Worm (Caenorhabditis elegans): ENCODE measurements around the gene M106.3.

The M106.3 gene

ce11 chrII:10847057-10847456 lies 13.7 kb downstream of the M106.3 start:
- TF ChIP-seq ztf-11 (tag; optimal IDR thresholded peaks at IDR 0.05) (no peak), C34F6.9 (tag; optimal IDR thresholded peaks at IDR 0.05) (no peak), nhr-21 (tag; optimal IDR thresholded peaks at IDR 0.05) (no peak), ceh-82 (tag; optimal IDR thresholded peaks at IDR 0.05) (no peak), nhr-25 (tag; optimal IDR thresholded peaks at IDR 0.05) (no peak), crh-2 (tag; optimal IDR thresholded peaks at IDR 0.05) (no peak), elt-3 (tag; optimal IDR thresholded peaks at IDR 0.05) (no peak), sma-9 (GFP tag; optimal IDR thresholded peaks at IDR 0.05) (no peak), sma-9 (tag; optimal IDR thresholded peaks at IDR 0.05) (no peak), nhr-129 (tag; optimal IDR thresholded peaks at IDR 0.05) (no peak), nhr-237 (tag; optimal IDR thresholded peaks at IDR 0.05) (no peak), nhr-77 (tag; optimal IDR thresholded peaks at IDR 0.05) (no peak), mdl-1 (tag; optimal IDR thresholded peaks at IDR 0.05) (no peak), gmeb-1 (tag; optimal IDR thresholded peaks at IDR 0.05) (no peak), ZK546.5 (tag; optimal IDR thresholded peaks at IDR 0.05) (no peak), sma-3 (GFP tag; optimal IDR thresholded peaks at IDR 0.05) (no peak), mab-5 (tag; optimal IDR thresholded peaks at IDR 0.05) (no peak), egl-27 (tag; optimal IDR thresholded peaks at IDR 0.05) (no peak), lsy-2 (tag; optimal IDR thresholded peaks at IDR 0.05) (no peak), ama-1 (optimal IDR thresholded peaks at IDR 0.05) (no peak)

ce11 chrII:10843527-10843926 lies 17.2 kb downstream of the M106.3 start, which contains the start of gene M106.8:
Gene M106.8, minus strand, starts transcription at chrII:10843627.
- TF ChIP-seq aly-2 (tag; optimal IDR thresholded peaks at IDR 0.05) (no peak), nhr-237 (tag; optimal IDR thresholded peaks at IDR 0.05) (no peak), sma-9 (GFP tag; optimal IDR thresholded peaks at IDR 0.05) (no peak), sma-9 (tag; optimal IDR thresholded peaks at IDR 0.05) (no peak), unc-39 (tag; optimal IDR thresholded peaks at IDR 0.05) (no peak), nhr-23 (tag; optimal IDR thresholded peaks at IDR 0.05) (no peak), alr-1 (tag; optimal IDR thresholded peaks at IDR 0.05) (no peak), R02D3.7 (tag; optimal IDR thresholded peaks at IDR 0.05) (no peak), sem-4 (tag; optimal IDR thresholded peaks at IDR 0.05) (no peak), ztf-1 (GFP tag; conservative IDR thresholded peaks at IDR 0.05) (no peak)

ce11 chrII:10840067-10840466 lies 20.6 kb downstream of the M106.3 start:
- TF ChIP-seq mdl-1 (tag; optimal IDR thresholded peaks at IDR 0.05) = peak; percentile 12 to 40
- TF ChIP-seq nhr-237 (tag; optimal IDR thresholded peaks at IDR 0.05) = no peak
- peak; percentile 48 for TF ChIP-seq egl-27 (tag; optimal IDR thresholded peaks at IDR 0.05)
- no peak for TF ChIP-seq elt-3 (tag; optimal IDR thresholded peaks at IDR 0.05)
- peak; percentile 41 for TF ChIP-seq sem-4 (tag; optimal IDR thresholded peaks at IDR 0.05)
- peak; percentile 79 for TF ChIP-seq gmeb-1 (tag; optimal IDR thresholded peaks at IDR 0.05)
- peak; percentile 74 for TF ChIP-seq Y55F3AM.14 (GFP tag; optimal IDR thresholded peaks at IDR 0.05)
- peak; percentile 53 for TF ChIP-seq lin-11 (tag; optimal IDR thresholded peaks at IDR 0.05)
- peak; percentile 28 for TF ChIP-seq blmp-1 (tag; optimal IDR thresholded peaks at IDR 0.05; ENCODE audit: insufficient read depth)
- TF ChIP-seq nhr-129 (tag; optimal IDR thresholded peaks at IDR 0.05) = peak; percentile 91
- TF ChIP-seq ama-1 (optimal IDR thresholded peaks at IDR 0.05) = no peak
- peak; percentile 74 for TF ChIP-seq lin-13 (GFP tag; optimal IDR thresholded peaks at IDR 0.05)
- TF ChIP-seq aly-2 (tag; optimal IDR thresholded peaks at IDR 0.05) = no peak
- TF ChIP-seq unc-39 (tag; optimal IDR thresholded peaks at IDR 0.05) = no peak
- no peak for TF ChIP-seq dmd-4 (tag; optimal IDR thresholded peaks at IDR 0.05)
- peak; percentile 75 for TF ChIP-seq snpc-4 (tag; optimal IDR thresholded peaks at IDR 0.05)
- TF ChIP-seq lin-39 (tag; optimal IDR thresholded peaks at IDR 0.05) = no peak
- TF ChIP-seq unc-55 (GFP tag; optimal IDR thresholded peaks at IDR 0.05) = peak; percentile 47
- peak; percentile 45 for TF ChIP-seq zag-1 (tag; optimal IDR thresholded peaks at IDR 0.05)
- peak; percentile 11 for TF ChIP-seq ceh-16 (tag; optimal IDR thresholded peaks at IDR 0.05)
- no peak for TF ChIP-seq skn-1 (tag; optimal IDR thresholded peaks at IDR 0.05)
- TF ChIP-seq ceh-82 (tag; optimal IDR thresholded peaks at IDR 0.05) = no peak
- peak; percentile 63 to 82 for TF ChIP-seq lsy-2 (tag; optimal IDR thresholded peaks at IDR 0.05)
- no peak for TF ChIP-seq ZK546.5 (tag; optimal IDR thresholded peaks at IDR 0.05)
- peak; percentile 79 for TF ChIP-seq C34F6.9 (tag; optimal IDR thresholded peaks at IDR 0.05)
- peak; percentile 80 for TF ChIP-seq F13H6.1 (tag; optimal IDR thresholded peaks at IDR 0.05)
- peak; percentile 87 for TF ChIP-seq nhr-21 (tag; optimal IDR thresholded peaks at IDR 0.05)
- TF ChIP-seq fos-1 (tag; optimal IDR thresholded peaks at IDR 0.05) = peak; percentile 59
- peak; percentile 78 for TF ChIP-seq sma-3 (GFP tag; optimal IDR thresholded peaks at IDR 0.05)
- no peak for TF ChIP-seq alr-1 (tag; optimal IDR thresholded peaks at IDR 0.05)
- TF ChIP-seq ztf-4 (tag; optimal IDR thresholded peaks at IDR 0.05) = peak; percentile 39
- peak; percentile 49 for TF ChIP-seq nhr-6 (tag; optimal IDR thresholded peaks at IDR 0.05)
- TF ChIP-seq crh-2 (tag; optimal IDR thresholded peaks at IDR 0.05) = peak; percentile 81
- TF ChIP-seq nhr-23 (tag; optimal IDR thresholded peaks at IDR 0.05) = no peak
- TF ChIP-seq peb-1 (tag; optimal IDR thresholded peaks at IDR 0.05) = no peak
- no peak for TF ChIP-seq nhr-12 (tag; optimal IDR thresholded peaks at IDR 0.05)
- peak; percentile 51 for TF ChIP-seq mab-5 (tag; optimal IDR thresholded peaks at IDR 0.05)
- no peak for TF ChIP-seq ztf-1 (GFP tag; conservative IDR thresholded peaks at IDR 0.05)
- TF ChIP-seq elt-1 (tag; optimal IDR thresholded peaks at IDR 0.05) = no peak
- TF ChIP-seq ztf-11 (tag; optimal IDR thresholded peaks at IDR 0.05) = no peak
- peak; percentile 24 for TF ChIP-seq R02D3.7 (tag; optimal IDR thresholded peaks at IDR 0.05)
- TF ChIP-seq nhr-25 (tag; optimal IDR thresholded peaks at IDR 0.05) = peak; percentile 59
- peak; percentile 81 for TF ChIP-seq sma-9 (GFP tag; optimal IDR thresholded peaks at IDR 0.05)
- TF ChIP-seq sma-9 (tag; optimal IDR thresholded peaks at IDR 0.05) = no peak
- no peak for TF ChIP-seq unc-62 (GFP tag; optimal IDR thresholded peaks at IDR 0.05)
- TF ChIP-seq nhr-11 (tag; optimal IDR thresholded peaks at IDR 0.05) = no peak
